Fruit fly (Drosophila melanogaster): ENCODE data around the gene Cyp6d5.
A peak's percentile ranks its signal among the peaks of the same experiment; 100 is the strongest.

Cyp6d5 gene

dm6 chr3R:14006224-14006892 lies 22.7 kb upstream of the Cyp6d5 start (continued):
- no peak for TF ChIP-seq pnt (GFP tag; optimal IDR thresholded peaks at IDR 0.05)
- no peak for TF ChIP-seq gcm2 (GFP tag; optimal IDR thresholded peaks at IDR 0.05)
- TF ChIP-seq maf-S (GFP tag; optimal IDR thresholded peaks at IDR 0.05): no peak
- no peak for TF ChIP-seq crp (GFP tag; optimal IDR thresholded peaks at IDR 0.05)
- TF ChIP-seq hth (optimal IDR thresholded peaks at IDR 0.05): no peak
- no peak for TF ChIP-seq BEAF-32 (GFP tag; optimal IDR thresholded peaks at IDR 0.05)
- TF ChIP-seq sd (tag; optimal IDR thresholded peaks at IDR 0.05): no peak
- no peak for TF ChIP-seq MTF-1 (GFP tag; optimal IDR thresholded peaks at IDR 0.05; ENCODE audit: borderline replicate concordance)
- no peak for TF ChIP-seq vfl (GFP tag; optimal IDR thresholded peaks at IDR 0.05)
- no peak for TF ChIP-seq kay (GFP tag; optimal IDR thresholded peaks at IDR 0.05)
- TF ChIP-seq bbx (GFP tag; IDR thresholded peaks at IDR 0.05; ENCODE audit: partially characterized antibody): no peak
- TF ChIP-seq pfk (GFP tag; optimal IDR thresholded peaks at IDR 0.05): no peak
- no peak for TF ChIP-seq Oaz (GFP tag; IDR thresholded peaks at IDR 0.05)
- TF ChIP-seq lola (GFP tag; optimal IDR thresholded peaks at IDR 0.05): no peak
- TF ChIP-seq CG4282 (GFP tag; optimal IDR thresholded peaks at IDR 0.05): no peak
- no peak for TF ChIP-seq dan (GFP tag; IDR thresholded peaks at IDR 0.05)
- TF ChIP-seq Ada2b (GFP tag; IDR thresholded peaks at IDR 0.05): 0 out of 2 replicates have a peak, but pooled peaks have one; percentile 30
- TF ChIP-seq gcm (GFP tag; optimal IDR thresholded peaks at IDR 0.05): no peak
- no peak for TF ChIP-seq CG3838 (GFP tag; optimal IDR thresholded peaks at IDR 0.05)
- no peak for TF ChIP-seq gsb (GFP tag; IDR thresholded peaks at IDR 0.05)
- TF ChIP-seq crol (GFP tag; IDR thresholded peaks at IDR 0.05): no peak
- no peak for TF ChIP-seq tx (GFP tag; optimal IDR thresholded peaks at IDR 0.05)
- TF ChIP-seq CG16815 (GFP tag; optimal IDR thresholded peaks at IDR 0.05): no peak

- no peak for TF ChIP-seq CG2199 (GFP tag; IDR thresholded peaks at IDR 0.05)
- TF ChIP-seq Med (GFP tag): peak; percentile 51
- TF ChIP-seq nom (GFP tag; optimal IDR thresholded peaks at IDR 0.05): peak; percentile 63
- no peak for TF ChIP-seq az2 (GFP tag; optimal IDR thresholded peaks at IDR 0.05)
- peak in 1 of 2 experiments; percentile 14 for TF ChIP-seq Hr51 (GFP tag; optimal IDR thresholded peaks at IDR 0.05)
- TF ChIP-seq CG6791 (GFP tag; IDR thresholded peaks at IDR 0.05; ENCODE audit: partially characterized antibody): no peak
- no peak for TF ChIP-seq dimm (GFP tag; IDR thresholded peaks at IDR 0.05)
- no peak for TF ChIP-seq Sox102F (GFP tag; optimal IDR thresholded peaks at IDR 0.05)
- TF ChIP-seq dmrt99B (tag; optimal IDR thresholded peaks at IDR 0.05): peak; percentile 19
- TF ChIP-seq Asciz (GFP tag; optimal IDR thresholded peaks at IDR 0.05): no peak
- no peak for TF ChIP-seq exex (tag; optimal IDR thresholded peaks at IDR 0.05)
- peak; percentile 5 for TF ChIP-seq grau (tag; optimal IDR thresholded peaks at IDR 0.05)
- TF ChIP-seq gem (tag; optimal IDR thresholded peaks at IDR 0.05): peak; percentile 6
- peak; percentile 53 for TF ChIP-seq sens (GFP tag)
- TF ChIP-seq CG10267 (tag; optimal IDR thresholded peaks at IDR 0.05): no peak
- peak; percentile 38 for TF ChIP-seq Fer1 (GFP tag; optimal IDR thresholded peaks at IDR 0.05)
- TF ChIP-seq Sox100B (GFP tag; optimal IDR thresholded peaks at IDR 0.05): peak; percentile 15
- TF ChIP-seq CG11695 (GFP tag; IDR thresholded peaks at IDR 0.05): 0 out of 3 replicates have a peak, but pooled peaks have one; percentile 32
- no peak for TF ChIP-seq slbo (GFP tag; IDR thresholded peaks at IDR 0.05)
- no peak for TF ChIP-seq Gug (GFP tag; IDR thresholded peaks at IDR 0.05)
- TF ChIP-seq H2.0 (GFP tag; IDR thresholded peaks at IDR 0.05): no peak
- TF ChIP-seq pfk (GFP tag; optimal IDR thresholded peaks at IDR 0.05): no peak
- no peak for TF ChIP-seq pnt (GFP tag; optimal IDR thresholded peaks at IDR 0.05)
- TF ChIP-seq Oli (tag; optimal IDR thresholded peaks at IDR 0.05): peak; percentile 18
- TF ChIP-seq CG17612 (GFP tag; IDR thresholded peaks at IDR 0.05): no peak
- TF ChIP-seq CG11085 (GFP tag; IDR thresholded peaks at IDR 0.05): no peak
- no peak for TF ChIP-seq CG8359 (GFP tag; optimal IDR thresholded peaks at IDR 0.05; ENCODE audit: borderline replicate concordance)
- peak in 1 of 2 experiments; percentile 87 for TF ChIP-seq Hr78 (GFP tag; optimal IDR thresholded peaks at IDR 0.05)
- TF ChIP-seq jigr1 (GFP tag; IDR thresholded peaks at IDR 0.05): no peak
These were observed 22.2 kb upstream of the Cyp6d5 start for dm6 chr3R:14006893-14007255.

Measured in whole organism, embryonic.